Worm (Caenorhabditis elegans) whole organism, young adult: Measurements from ENCODE around the gene elb-1.

ENCODE experiments used
- C17E4.6 ChIP-seq: fragments of 200-800 bp; sonication (Bioruptor generic); IDR thresholded peaks from 2 replicates; pipeline ENCODE4 v1.3.6; 2022; ENCODE audit warnings: missing genetic modification reagents, missing genetic modification characterization, missing compliant biosample characterization
- D2030.7 ChIP-seq: fragments of 200-800 bp; sonication (Bioruptor generic); IDR thresholded peaks from 2 replicates; pipeline ENCODE4 v1.3.6; 2022; ENCODE audit warnings: missing genetic modification reagents, missing genetic modification characterization, missing compliant biosample characterization
- F23B12.7 ChIP-seq: sonication (generic microtip); optimal IDR thresholded peaks from 2 replicates; lab custom pipeline; 2017; ENCODE audit warnings: missing genetic modification characterization, mild to moderate bottlenecking, missing compliant biosample characterization, antibody characterized with exemption, moderate library complexity; ENCODE audit not compliant: insufficient read depth
- F37B4.10 ChIP-seq: fragments of 200-800 bp; sonication (Bioruptor generic); IDR thresholded peaks from 2 replicates; pipeline ENCODE4 v1.3.6; 2022; ENCODE audit warnings: missing genetic modification characterization, missing compliant biosample characterization
- F39B2.1 ChIP-seq: fragments of 200-800 bp; sonication (Bioruptor generic); IDR thresholded peaks from 2 replicates; pipeline ENCODE4 v1.3.6; 2022; ENCODE audit warnings: missing genetic modification reagents, missing genetic modification characterization, missing compliant biosample characterization
- F49E8.2 ChIP-seq: sonication (generic microtip); optimal IDR thresholded peaks from 3 replicates; lab custom pipeline; 2017; ENCODE audit warnings: missing genetic modification characterization, mild to moderate bottlenecking, missing compliant biosample characterization, antibody characterized with exemption, moderate library complexity; ENCODE audit not compliant: insufficient read depth
- F55B11.4 ChIP-seq: sonication (generic microtip); optimal IDR thresholded peaks from 2 replicates; lab custom pipeline; 2016; ENCODE audit warnings: missing compliant biosample characterization, missing genetic modification characterization, borderline replicate concordance; ENCODE audit not compliant: insufficient read depth
- T07F8.4 ChIP-seq: sonication (generic microtip); optimal IDR thresholded peaks from 2 replicates; lab custom pipeline; 2016; ENCODE audit warnings: mild to moderate bottlenecking, missing genetic modification characterization, moderate library complexity, missing compliant biosample characterization
- Y53G8AR.9 ChIP-seq: fragments of 200-800 bp; sonication (Bioruptor generic); conservative IDR thresholded peaks from 2 replicates; pipeline ENCODE4 v1.3.6; 2022; ENCODE audit warnings: missing genetic modification reagents, missing genetic modification characterization, missing compliant biosample characterization
- ama-1 ChIP-seq, 3 experiments: fragments of 150-350 bp in 1 of 3; sonication (generic microtip) in 2 of 3; optimal IDR thresholded peaks; 2 replicates each; lab custom pipeline; 2014 to 2018; ENCODE audit warnings: missing biosample characterization in 2 of 3, missing genetic modification characterization in 2 of 3, missing genetic modification reagents in 2 of 3
- athp-1 ChIP-seq: sonication (generic microtip); optimal IDR thresholded peaks from 2 replicates; lab custom pipeline; 2017; ENCODE audit warnings: mild to moderate bottlenecking, missing genetic modification characterization, missing compliant biosample characterization
- attf-5 ChIP-seq: fragments of 200-800 bp; sonication (Bioruptor generic); optimal IDR thresholded peaks from 2 replicates; lab custom pipeline; 2018; ENCODE audit warnings: mild to moderate bottlenecking, missing genetic modification characterization, missing compliant biosample characterization
- attf-6 ChIP-seq: fragments of 200-800 bp; sonication (Bioruptor generic); IDR thresholded peaks from 2 replicates; pipeline ENCODE4 v1.3.6; 2022; ENCODE audit warnings: missing genetic modification reagents, missing genetic modification characterization, missing compliant biosample characterization
- cebp-1 ChIP-seq, 2 experiments: fragments of 200-800 bp in 1 of 2; sonication (Bioruptor generic) in 1 of 2; sonication (generic microtip) in 1 of 2; IDR thresholded peaks in 1 of 2; optimal IDR thresholded peaks in 1 of 2; 2 replicates each; pipeline versions ENCODE4 v1.3.6 to Lab custom; 2017 to 2022; ENCODE audit warnings: missing compliant biosample characterization in 2 of 2, missing genetic modification characterization in 2 of 2, mild to moderate bottlenecking in 1 of 2, missing genetic modification reagents in 1 of 2, moderate library complexity in 1 of 2
- ceh-100 ChIP-seq: fragments of 200-800 bp; sonication (Bioruptor generic); IDR thresholded peaks from 2 replicates; pipeline ENCODE4 v1.3.6; 2022; ENCODE audit warnings: missing genetic modification reagents, missing genetic modification characterization, missing compliant biosample characterization
- ceh-58 ChIP-seq: fragments of 200-800 bp; sonication (Bioruptor generic); IDR thresholded peaks from 2 replicates; pipeline ENCODE4 v1.3.6; 2022; ENCODE audit warnings: missing genetic modification characterization, missing compliant biosample characterization
- ceh-79 ChIP-seq: sonication (generic microtip); optimal IDR thresholded peaks from 2 replicates; lab custom pipeline; 2017; ENCODE audit warnings: mild to moderate bottlenecking, missing genetic modification characterization, missing compliant biosample characterization
- chd-7 ChIP-seq: sonication (generic microtip); optimal IDR thresholded peaks from 2 replicates; lab custom pipeline; 2016; ENCODE audit warnings: mild to moderate bottlenecking, missing genetic modification characterization, moderate library complexity, missing compliant biosample characterization
- egl-18 ChIP-seq: fragments of 200-800 bp; sonication (Bioruptor generic); IDR thresholded peaks from 2 replicates; pipeline ENCODE4 v1.3.6; 2022; ENCODE audit warnings: missing genetic modification reagents, missing genetic modification characterization, missing compliant biosample characterization
- him-1 ChIP-seq: sonication (generic microtip); optimal IDR thresholded peaks from 2 replicates; lab custom pipeline; 2016; ENCODE audit warnings: missing genotype, missing genetic modification reagents, missing genetic modification characterization, missing compliant biosample characterization
- hmg-1.2 ChIP-seq: fragments of 200-800 bp; sonication (Bioruptor generic); IDR thresholded peaks from 2 replicates; pipeline ENCODE4 v1.3.6; 2022; ENCODE audit warnings: missing genetic modification reagents, missing genetic modification characterization, missing compliant biosample characterization
- let-607 ChIP-seq, 2 experiments: fragments of 200-800 bp in 1 of 2; sonication (Bioruptor generic) in 1 of 2; sonication (generic microtip) in 1 of 2; optimal IDR thresholded peaks; 2 replicates each; lab custom pipeline; 2016 to 2018; ENCODE audit warnings: mild to moderate bottlenecking in 2 of 2, missing compliant biosample characterization in 2 of 2, missing genetic modification characterization in 2 of 2, moderate library complexity in 2 of 2, missing genotype in 1 of 2
- lin-26 ChIP-seq: fragments of 200-800 bp; sonication (Bioruptor generic); IDR thresholded peaks from 2 replicates; pipeline ENCODE4 v1.3.6; 2022; ENCODE audit warnings: missing genetic modification reagents, missing genetic modification characterization, missing compliant biosample characterization
- lin-35 ChIP-seq, 3 experiments: fragments of 150-350 bp in 2 of 3; sonication (generic microtip) in 1 of 3; optimal IDR thresholded peaks; 2 replicates each; lab custom pipeline; 2014 to 2018; ENCODE audit warnings: missing biosample characterization in 3 of 3, missing genetic modification characterization in 3 of 3, missing genetic modification reagents in 3 of 3
- lin-54 ChIP-seq: fragments of 200-800 bp; sonication (Bioruptor generic); optimal IDR thresholded peaks from 2 replicates; lab custom pipeline; 2018; ENCODE audit warnings: mild to moderate bottlenecking, missing genetic modification characterization, missing compliant biosample characterization
- lsl-1 ChIP-seq: fragments of 200-800 bp; sonication (Bioruptor generic); optimal IDR thresholded peaks from 2 replicates; lab custom pipeline; 2018; ENCODE audit warnings: mild to moderate bottlenecking, missing genetic modification characterization, moderate library complexity, missing compliant biosample characterization
- madf-8 ChIP-seq: fragments of 200-800 bp; sonication (Bioruptor generic); conservative IDR thresholded peaks from 2 replicates; pipeline ENCODE4 v1.3.6; 2022; ENCODE audit warnings: missing genetic modification reagents, missing genetic modification characterization, missing compliant biosample characterization
- mcd-1 ChIP-seq: fragments of 200-800 bp; sonication (Bioruptor generic); IDR thresholded peaks from 2 replicates; pipeline ENCODE4 v1.3.6; 2022; ENCODE audit warnings: missing genetic modification reagents, missing genetic modification characterization, missing compliant biosample characterization
- mes-4 ChIP-seq: sonication (generic microtip); optimal IDR thresholded peaks from 2 replicates; lab custom pipeline; 2016; ENCODE audit warnings: missing genotype, missing genetic modification characterization, missing compliant biosample characterization
- nhr-179 ChIP-seq: sonication (generic microtip); optimal IDR thresholded peaks from 2 replicates; lab custom pipeline; 2016; ENCODE audit warnings: mild to moderate bottlenecking, missing genetic modification characterization, missing compliant biosample characterization
- nhr-80 ChIP-seq: sonication (generic microtip); optimal IDR thresholded peaks from 2 replicates; lab custom pipeline; 2016; ENCODE audit warnings: missing genetic modification characterization, missing compliant biosample characterization
- rcor-1 ChIP-seq: fragments of 200-800 bp; sonication (Bioruptor generic); IDR thresholded peaks from 2 replicates; pipeline ENCODE4 v1.3.6; 2022; ENCODE audit warnings: missing genetic modification reagents, missing genetic modification characterization, missing compliant biosample characterization
- rec-8 ChIP-seq, 2 experiments: sonication (generic microtip); optimal IDR thresholded peaks; 2 replicates each; lab custom pipeline; 2016; ENCODE audit warnings: mild to moderate bottlenecking in 2 of 2, missing genetic modification characterization in 2 of 2, missing genetic modification reagents in 2 of 2, missing genotype in 2 of 2, missing biosample characterization in 1 of 2, missing compliant biosample characterization in 1 of 2, moderate library complexity in 1 of 2
- rpc-1 ChIP-seq, 2 experiments: fragments of 150-350 bp in 1 of 2; sonication (generic microtip) in 1 of 2; optimal IDR thresholded peaks; 2 replicates each; lab custom pipeline; 2014 to 2018; ENCODE audit warnings: missing biosample characterization in 1 of 2, missing genetic modification characterization in 1 of 2, missing genetic modification reagents in 1 of 2, missing genotype in 1 of 2
- sdz-38 ChIP-seq: sonication (generic microtip); optimal IDR thresholded peaks from 2 replicates; lab custom pipeline; 2016; ENCODE audit warnings: missing genotype, missing genetic modification characterization, missing compliant biosample characterization
- snpc-3.4 ChIP-seq: sonication (generic microtip); optimal IDR thresholded peaks from 2 replicates; lab custom pipeline; 2017; ENCODE audit warnings: missing genetic modification characterization, mild to moderate bottlenecking, missing compliant biosample characterization, antibody characterized with exemption, moderate library complexity, missing genotype, missing genetic modification reagents
- snpc-4 ChIP-seq, 5 experiments: fragments of 150-350 bp in 1 of 5; sonication (generic microtip) in 4 of 5; optimal IDR thresholded peaks; 2 replicates each; lab custom pipeline; 2014 to 2018; ENCODE audit warnings: missing genetic modification characterization in 5 of 5, missing biosample characterization in 3 of 5, antibody characterized with exemption in 2 of 5, mild to moderate bottlenecking in 2 of 5, missing compliant biosample characterization in 2 of 5, missing genotype in 2 of 5, moderate library complexity in 2 of 5, missing genetic modification reagents in 1 of 5
- tbp1 ChIP-seq: fragments of 200-800 bp; sonication (Bioruptor generic); optimal IDR thresholded peaks from 2 replicates; lab custom pipeline; 2018; ENCODE audit warnings: mild to moderate bottlenecking, missing genetic modification characterization, missing compliant biosample characterization
- tlf-1 ChIP-seq: fragments of 200-800 bp; sonication (Bioruptor generic); optimal IDR thresholded peaks from 2 replicates; lab custom pipeline; 2018; ENCODE audit warnings: mild to moderate bottlenecking, missing genetic modification characterization, missing compliant biosample characterization
- unc-130 ChIP-seq: sonication (generic microtip); optimal IDR thresholded peaks from 2 replicates; lab custom pipeline; 2016; ENCODE audit warnings: missing genetic modification reagents, missing genetic modification characterization, missing compliant biosample characterization
- xnd-1 ChIP-seq: sonication (generic microtip); optimal IDR thresholded peaks from 2 replicates; lab custom pipeline; 2016; ENCODE audit warnings: missing genotype, missing genetic modification reagents, missing genetic modification characterization, missing compliant biosample characterization
- zim-3 ChIP-seq: sonication (generic microtip); optimal IDR thresholded peaks from 2 replicates; lab custom pipeline; 2017; ENCODE audit warnings: mild to moderate bottlenecking, missing genetic modification characterization, moderate library complexity, missing compliant biosample characterization
- ztf-28 ChIP-seq: fragments of 200-800 bp; sonication (Bioruptor generic); IDR thresholded peaks from 2 replicates; pipeline ENCODE4 v1.3.6; 2022; ENCODE audit warnings: missing genetic modification reagents, missing genetic modification characterization, missing compliant biosample characterization

Gene elb-1

DNA sequence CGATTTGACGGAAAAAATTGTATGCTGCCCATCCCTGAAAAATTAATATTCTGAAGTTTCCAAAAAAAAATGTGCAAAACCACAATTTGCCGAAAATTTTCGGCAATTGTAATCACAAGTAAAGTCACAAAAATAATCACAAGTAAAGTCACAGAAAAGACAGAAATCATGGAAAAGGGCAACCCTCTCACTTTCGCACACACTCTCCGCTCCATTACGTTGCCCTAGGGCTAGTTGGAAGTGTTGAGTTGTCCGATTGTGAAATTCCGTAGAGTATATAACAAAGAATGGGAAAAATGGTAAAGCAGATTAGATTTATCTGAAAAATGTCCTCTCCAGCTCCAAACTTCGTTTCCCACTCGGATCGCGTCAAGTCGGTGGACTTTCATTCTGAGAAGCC is 2.2 kb upstream of the elb-1 start, which contains the start of gene Y41C4A.32:
Y41C4A.32 (plus strand) TSS at position 302 of the 400 bp plus-strand sequence.
- TF ChIP-seq mes-4 (tag; lab: Kevin White, UChicago) = no peak
- TF ChIP-seq unc-130 = no peak
- TF ChIP-seq cebp-1 (GFP tag; IDR thresholded peaks at IDR 0.05; lab: Robert Waterston, UW) = no peak
- peak; percentile 75 for TF ChIP-seq cebp-1 (tag; optimal IDR thresholded peaks at IDR 0.05; lab: Kevin White, UChicago)
- 0 out of 2 replicates have a peak, but pooled peaks have one; percentile 7 for TF ChIP-seq mcd-1 (GFP tag; lab: Robert Waterston, UW)
- TF ChIP-seq zim-3 (tag; lab: Kevin White, UChicago) = no peak
- TF ChIP-seq let-607 (tag; optimal IDR thresholded peaks at IDR 0.05; lab: Kevin White, UChicago) = peak; percentile 96
- peak; percentile 19 for TF ChIP-seq nhr-80 (tag; lab: Kevin White, UChicago)
- TF ChIP-seq F55B11.4 (tag; lab: Kevin White, UChicago) = no peak

DNA sequence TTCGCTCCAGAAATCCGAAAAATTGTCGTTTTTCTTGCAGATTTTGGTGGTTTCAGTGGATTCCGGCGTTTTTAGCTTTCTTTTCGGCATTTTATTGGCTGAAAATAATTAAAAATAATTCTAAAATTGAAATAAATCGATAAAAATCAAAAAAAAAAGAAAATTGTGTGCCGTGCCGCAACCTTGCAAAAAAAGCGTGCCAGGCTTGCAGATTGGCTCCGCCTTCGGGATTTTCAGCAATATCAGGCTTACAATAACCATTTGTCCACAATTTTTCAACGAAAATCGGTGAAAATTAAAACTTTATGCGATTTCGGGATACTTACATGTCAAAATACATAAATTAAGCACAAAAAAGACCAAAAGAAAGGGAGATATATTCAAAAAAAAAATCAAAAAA is 702 bp downstream of the elb-1 start, which contains the start of gene Y41C4A.9:
Y41C4A.9 (minus strand) TSS at position 98 of the 400 bp plus-strand sequence.
- TF ChIP-seq hmg-1.2 (GFP tag; lab: Robert Waterston, UW) = peak; percentile 13; the same call in 1 of the 2 replicates
- TF ChIP-seq him-1 (tag; lab: Kevin White, UChicago) = peak; percentile 26
- TF ChIP-seq ceh-58 (GFP tag; lab: Robert Waterston, UW) = no peak
- peak; percentile 42; the same call in 1 of the 2 replicates for TF ChIP-seq D2030.7 (GFP tag; lab: Robert Waterston, UW)
- no peak for TF ChIP-seq T07F8.4 (tag; lab: Kevin White, UChicago)
- TF ChIP-seq F23B12.7 (tag; lab: Kevin White, UChicago) = peak; percentile 4
- no peak for TF ChIP-seq attf-6 (GFP tag; lab: Robert Waterston, UW)
- TF ChIP-seq tbp1 (GFP tag; lab: Kevin White, UChicago) = peak; percentile 22
- TF ChIP-seq F55B11.4 (tag; lab: Kevin White, UChicago) = no peak
- TF ChIP-seq lsl-1 (GFP tag; lab: Kevin White, UChicago) = peak; percentile 18
- 0 out of 2 replicates have a peak, but pooled peaks have one; percentile 19 for TF ChIP-seq ztf-28
- TF ChIP-seq F49E8.2 (tag; lab: Kevin White, UChicago) = peak; percentile 15
- no peak for TF ChIP-seq C17E4.6 (GFP tag; lab: Robert Waterston, UW)
- TF ChIP-seq athp-1 (tag; lab: Kevin White, UChicago) = no peak
- peak; percentile 69 for TF ChIP-seq mcd-1 (GFP tag; lab: Robert Waterston, UW)
- no peak for TF ChIP-seq ceh-100 (GFP tag; lab: Robert Waterston, UW)
- no peak for TF ChIP-seq xnd-1
- TF ChIP-seq Y53G8AR.9 (GFP tag; lab: Robert Waterston, UW) = 0 out of 2 replicates have a peak, but pooled peaks have one; percentile 54
- TF ChIP-seq lin-26 (GFP tag; lab: Robert Waterston, UW) = no peak
- no peak for TF ChIP-seq chd-7 (tag; lab: Kevin White, UChicago)
- TF ChIP-seq F37B4.10 = no peak
- TF ChIP-seq rec-8 (tag; optimal IDR thresholded peaks at IDR 0.05; lab: Kevin White, UChicago) = peak in 1 of 2 experiments; percentile 1
- TF ChIP-seq F39B2.1 (GFP tag; lab: Robert Waterston, UW) = no peak
- TF ChIP-seq ceh-79 (tag; lab: Kevin White, UChicago) = no peak
- TF ChIP-seq attf-5 (GFP tag; lab: Kevin White, UChicago) = no peak
- no peak for TF ChIP-seq tlf-1 (GFP tag; lab: Kevin White, UChicago)
- peak; percentile 27 for TF ChIP-seq snpc-4 (GFP tag; optimal IDR thresholded peaks at IDR 0.05; lab: Kevin White, UChicago)
- TF ChIP-seq snpc-4 (tag; optimal IDR thresholded peaks at IDR 0.05; lab: Kevin White, UChicago) = peak in 1 of 4 experiments; percentile 9
- no peak for TF ChIP-seq sdz-38 (tag; lab: Kevin White, UChicago)
- 0 out of 2 replicates have a peak, but pooled peaks have one; percentile 18 for TF ChIP-seq rcor-1
- TF ChIP-seq nhr-179 (tag; lab: Kevin White, UChicago) = no peak
- TF ChIP-seq lin-35 (GFP tag; optimal IDR thresholded peaks at IDR 0.05; lab: Kevin White, UChicago) = peak in 1 of 3 experiments; percentile 17
- no peak for TF ChIP-seq ama-1 (optimal IDR thresholded peaks at IDR 0.05; lab: Kevin White, UChicago)
- no peak for TF ChIP-seq ama-1 (GFP tag; optimal IDR thresholded peaks at IDR 0.05; lab: Kevin White, UChicago)
- TF ChIP-seq snpc-3.4 (tag; lab: Kevin White, UChicago) = peak; percentile 79
- no peak for TF ChIP-seq egl-18
- TF ChIP-seq lin-54 (GFP tag; lab: Kevin White, UChicago) = peak; percentile 62
- TF ChIP-seq rpc-1 (optimal IDR thresholded peaks at IDR 0.05; lab: Kevin White, UChicago) = peak; percentile 2
- no peak for TF ChIP-seq rpc-1 (tag; optimal IDR thresholded peaks at IDR 0.05; lab: Kevin White, UChicago)
- TF ChIP-seq madf-8 (GFP tag; lab: Robert Waterston, UW) = no peak
